Worm (Caenorhabditis elegans): ENCODE data around the gene Y60A3A.21.
A peak's percentile ranks its signal among the peaks of the same experiment; 100 is the strongest.

Gene Y60A3A.21

DNA sequence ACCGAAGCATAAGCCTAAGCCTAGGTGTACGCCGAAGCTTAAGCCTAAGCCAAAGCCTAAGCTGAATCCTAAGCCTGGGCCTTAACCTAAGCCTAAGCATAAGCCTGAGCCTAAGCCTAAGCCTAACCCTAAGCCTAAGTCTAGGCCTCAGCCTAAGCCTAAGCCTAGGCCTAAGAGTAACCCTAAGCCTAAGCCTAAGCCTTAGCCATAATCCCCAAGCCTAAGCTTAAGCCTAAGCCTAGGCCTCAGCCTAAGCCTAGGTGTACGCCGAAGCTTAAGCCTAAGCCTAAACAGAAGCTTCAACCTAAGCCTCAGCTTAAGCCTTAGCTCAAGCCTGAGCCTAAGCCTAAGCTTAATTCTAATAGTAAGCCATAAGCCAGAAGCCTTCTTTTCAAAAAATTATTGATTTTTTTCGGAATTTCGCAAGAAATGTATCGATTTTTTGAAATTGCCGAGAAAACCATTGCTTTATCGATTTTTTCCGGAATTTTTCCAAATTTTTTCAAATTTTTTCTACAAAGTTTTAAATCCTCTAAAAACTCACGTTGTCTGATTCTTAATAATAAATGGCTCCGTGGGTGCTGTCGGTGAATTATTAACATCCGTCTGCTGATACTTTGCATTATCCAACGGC is 13.4 kb upstream of the Y60A3A.21 start (continued):
- 0 out of 2 replicates have a peak, but pooled peaks have one; percentile 14 for TF ChIP-seq php-3 (GFP tag; IDR thresholded peaks at IDR 0.05)
- no peak for TF ChIP-seq aly-2 (tag; optimal IDR thresholded peaks at IDR 0.05)
- TF ChIP-seq lin-29 (GFP tag; IDR thresholded peaks at IDR 0.05) = no peak

DNA sequence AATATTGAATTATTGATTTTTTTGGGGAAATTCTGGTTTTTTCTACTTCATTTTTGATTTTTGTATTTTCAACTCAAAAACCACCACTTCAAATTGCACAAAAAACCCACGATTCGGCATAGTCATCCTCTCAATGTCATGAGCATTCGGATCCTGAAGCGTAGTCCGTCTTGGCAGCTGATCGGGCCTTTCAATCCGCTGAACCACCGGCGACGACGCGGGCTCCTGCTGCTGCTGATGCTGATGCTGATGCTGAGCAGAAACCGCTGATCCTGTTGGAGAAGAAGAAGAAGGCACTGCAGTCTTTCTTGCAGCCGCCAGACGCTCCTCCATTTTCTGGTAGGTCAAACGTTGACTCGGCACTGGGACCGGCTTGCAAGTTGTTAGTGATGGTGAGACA is 12.7 kb upstream of the Y60A3A.21 start:
- TF ChIP-seq set-16 (GFP tag; IDR thresholded peaks at IDR 0.05) = peak; percentile 79
- TF ChIP-seq daf-19 (GFP tag; conservative IDR thresholded peaks at IDR 0.05) = no peak
- TF ChIP-seq pqm-1 (tag; optimal IDR thresholded peaks at IDR 0.05) = no peak

DNA sequence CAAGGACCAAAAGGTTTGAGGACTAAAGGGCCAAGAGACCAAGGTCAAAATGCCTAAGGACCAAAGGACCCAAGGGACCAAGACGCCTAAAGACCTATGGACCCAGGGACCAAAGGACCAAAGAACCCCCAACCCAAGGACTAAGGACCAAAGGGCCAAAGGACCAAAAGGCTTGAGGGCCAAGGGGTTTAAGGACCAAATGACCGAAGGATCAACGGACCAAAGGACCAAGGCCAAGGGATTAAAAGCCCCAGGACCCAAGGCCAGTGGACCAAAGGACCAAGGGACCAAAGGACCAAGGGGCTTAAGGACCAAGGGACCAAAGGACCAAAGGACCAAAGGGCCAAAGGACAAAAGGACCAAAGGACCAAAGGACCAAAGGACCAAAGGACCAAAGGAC is 12.0 kb upstream of the Y60A3A.21 start:
- TF ChIP-seq F44E2.7 (GFP tag; IDR thresholded peaks at IDR 0.05) (peak; percentile 54; the same call in 1 of the 2 replicates), zag-1 (tag; optimal IDR thresholded peaks at IDR 0.05) (no peak)

DNA sequence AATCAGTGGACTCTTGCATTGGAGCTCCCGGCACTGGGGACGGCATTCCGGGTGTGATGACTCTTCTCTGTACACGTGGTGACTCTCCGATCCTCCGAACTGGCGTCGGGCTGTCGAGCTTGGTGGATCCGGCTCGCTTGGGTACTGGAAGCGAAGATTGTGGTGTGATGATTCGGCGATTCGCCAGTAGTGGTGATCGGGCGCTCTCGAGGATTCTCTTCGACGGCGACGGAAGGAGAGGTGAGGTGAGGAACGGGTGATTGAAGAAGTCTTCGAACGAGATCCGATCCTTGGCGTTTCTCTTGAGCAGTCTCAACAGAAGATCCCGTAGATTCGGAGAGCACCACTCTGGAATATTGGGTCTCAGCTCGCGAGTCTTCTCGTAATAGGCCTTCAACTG is 11.1 kb upstream of the Y60A3A.21 start:
- TF ChIP-seq attf-4 (tag; optimal IDR thresholded peaks at IDR 0.05) = no peak
- 0 out of 2 replicates have a peak, but pooled peaks have one; percentile 66 for TF ChIP-seq F44E2.7 (GFP tag; IDR thresholded peaks at IDR 0.05)
- no peak for TF ChIP-seq ama-1 (optimal IDR thresholded peaks at IDR 0.05)
- TF ChIP-seq lir-3 (tag; optimal IDR thresholded peaks at IDR 0.05) = no peak
- TF ChIP-seq set-16 (GFP tag; IDR thresholded peaks at IDR 0.05) = peak; percentile 84
- TF ChIP-seq aha-1 (tag) = peak; percentile 57

DNA sequence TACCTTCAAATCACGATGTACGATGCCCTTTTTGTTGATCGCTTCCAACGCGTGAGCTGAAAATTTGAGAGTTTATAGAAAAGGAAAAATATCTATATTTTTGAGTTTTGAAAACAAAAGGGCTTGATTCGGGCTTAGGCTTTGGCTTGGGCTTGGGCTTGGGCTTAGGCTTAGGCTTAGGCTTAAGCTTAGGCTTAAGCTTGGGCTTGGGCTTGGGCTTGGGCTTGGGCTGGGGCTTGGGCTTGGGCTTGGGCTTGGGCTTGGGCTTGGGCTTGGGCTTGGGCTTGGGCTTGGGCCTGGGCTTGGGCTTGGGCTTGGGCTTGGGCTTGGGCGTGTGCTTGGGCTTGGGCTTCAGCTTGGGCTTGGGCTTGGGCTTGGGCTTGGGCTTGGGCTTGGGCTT is 9.6 kb upstream of the Y60A3A.21 start:
- TF ChIP-seq Y48G9A.11 (GFP tag; IDR thresholded peaks at IDR 0.05) (no peak), set-16 (GFP tag; IDR thresholded peaks at IDR 0.05) (peak; percentile 36; the same call in 1 of the 2 replicates), aha-1 (tag) (peak; percentile 57), skn-1 (tag; optimal IDR thresholded peaks at IDR 0.05) (no peak), F44E2.7 (GFP tag; IDR thresholded peaks at IDR 0.05) (peak; percentile 65; the same call in 1 of the 2 replicates)

DNA sequence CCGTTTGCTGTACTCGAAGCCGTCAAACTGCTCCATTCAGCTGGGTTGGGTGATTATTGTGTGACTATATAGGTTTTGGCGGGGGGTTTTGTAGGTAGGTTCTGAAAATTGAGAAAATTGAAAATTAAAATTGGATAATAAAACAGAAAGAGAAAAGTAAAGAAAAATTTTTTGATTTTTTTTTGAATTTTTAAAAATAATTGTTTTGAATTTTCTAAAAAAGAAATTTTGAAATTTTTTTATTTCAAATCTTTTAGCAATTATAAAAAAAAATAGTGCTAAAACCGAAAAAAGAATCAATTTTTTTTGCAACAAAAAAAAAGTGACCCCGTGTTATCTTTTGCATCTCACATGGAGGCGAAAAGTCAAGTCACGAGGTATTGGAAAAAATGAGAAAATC is 7.4 kb upstream of the Y60A3A.21 start, which contains the start of gene unc-51:
Gene unc-51, minus strand, starts transcription at position 101 of the 400 bp plus-strand sequence.
- TF ChIP-seq hlh-30 (tag; optimal IDR thresholded peaks at IDR 0.05; ENCODE audit: insufficient read depth) (peak; percentile 77), lsy-2 (tag; optimal IDR thresholded peaks at IDR 0.05) (peak in 1 of 2 experiments; percentile 29), fkh-10 (GFP tag; optimal IDR thresholded peaks at IDR 0.05) (no peak), mep-1 (tag; optimal IDR thresholded peaks at IDR 0.05) (peak; percentile 47), nhr-28 (tag; optimal IDR thresholded peaks at IDR 0.05) (peak; percentile 19), snpc-4 (tag; optimal IDR thresholded peaks at IDR 0.05) (no peak), nhr-77 (tag; optimal IDR thresholded peaks at IDR 0.05) (no peak), unc-130 (GFP tag; optimal IDR thresholded peaks at IDR 0.05) (no peak), dmd-6 (GFP tag; IDR thresholded peaks at IDR 0.05) (0 out of 2 replicates have a peak, but pooled peaks have one; percentile 10), dve-1 (tag; optimal IDR thresholded peaks at IDR 0.05; ENCODE audit: insufficient read depth) (peak; percentile 11), sdz-12 (GFP tag; optimal IDR thresholded peaks at IDR 0.05) (no peak), ctbp-1 (GFP tag; IDR thresholded peaks at IDR 0.05) (no peak)

DNA sequence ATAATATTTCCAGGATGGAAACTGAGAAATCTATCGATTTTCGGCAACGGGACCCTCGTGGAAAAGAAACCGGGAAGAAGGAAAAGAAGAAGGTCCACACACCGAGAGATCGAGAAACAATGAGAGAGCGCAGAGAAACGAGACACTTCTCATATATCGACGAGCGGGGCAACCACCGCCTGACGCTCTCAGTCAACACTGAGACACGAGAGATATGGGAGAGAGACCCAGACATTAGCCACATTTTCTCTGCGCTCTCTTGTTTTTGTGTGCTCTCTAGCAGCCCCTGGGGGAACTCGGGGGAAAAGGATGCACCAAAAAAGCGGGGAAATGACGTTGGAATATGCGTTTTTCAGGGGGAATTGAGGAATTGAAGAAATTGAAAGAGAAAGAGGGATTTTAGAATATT is 6.0 kb upstream of the Y60A3A.21 start:
- TF ChIP-seq duxl-1 (tag; optimal IDR thresholded peaks at IDR 0.05; ENCODE audit: poor library complexity) = no peak
- no peak for TF ChIP-seq nhr-102 (tag; optimal IDR thresholded peaks at IDR 0.05)
- no peak for TF ChIP-seq pqm-1 (tag; optimal IDR thresholded peaks at IDR 0.05)
- TF ChIP-seq zip-11 (GFP tag; IDR thresholded peaks at IDR 0.05) = no peak
- TF ChIP-seq ztf-7 (tag; optimal IDR thresholded peaks at IDR 0.05) = peak; percentile 33
- peak in 1 of 2 experiments; percentile 73 for TF ChIP-seq lsy-2 (tag; optimal IDR thresholded peaks at IDR 0.05)
- no peak for TF ChIP-seq Y48G9A.11 (GFP tag; IDR thresholded peaks at IDR 0.05)
- 0 out of 2 replicates have a peak, but pooled peaks have one; percentile 34 for TF ChIP-seq dmd-9 (GFP tag; IDR thresholded peaks at IDR 0.05)
- no peak for TF ChIP-seq saeg-2 (GFP tag; IDR thresholded peaks at IDR 0.05)
- TF ChIP-seq arid-1 (GFP tag; conservative IDR thresholded peaks at IDR 0.05) = 0 out of 2 replicates have a peak, but pooled peaks have one; percentile 34
- TF ChIP-seq hmg-1.1 (GFP tag; IDR thresholded peaks at IDR 0.05) = peak; percentile 91
- no peak for TF ChIP-seq lir-3 (tag; optimal IDR thresholded peaks at IDR 0.05)
- TF ChIP-seq gei-8 (GFP tag; optimal IDR thresholded peaks at IDR 0.05) = no peak
- peak; percentile 77 for TF ChIP-seq ctbp-1 (GFP tag; IDR thresholded peaks at IDR 0.05)
- TF ChIP-seq fos-1 (tag; optimal IDR thresholded peaks at IDR 0.05) = no peak
- no peak for TF ChIP-seq aly-2 (tag; optimal IDR thresholded peaks at IDR 0.05)
- no peak for TF ChIP-seq skn-1 (tag; optimal IDR thresholded peaks at IDR 0.05)
- no peak for TF ChIP-seq ZK337.2 (GFP tag; IDR thresholded peaks at IDR 0.05)
- TF ChIP-seq F10B5.3 (tag; optimal IDR thresholded peaks at IDR 0.05) = no peak
- TF ChIP-seq hlh-30 (tag; optimal IDR thresholded peaks at IDR 0.05; ENCODE audit: insufficient read depth) = peak; percentile 98

Measured in whole organism, L4 larva.